Worm (Caenorhabditis elegans): ENCODE measurements around the gene dyf-6.

Gene dyf-6

ce11 chrX:10396509-10397292 lies 10.4 kb upstream of the dyf-6 start, which contains the start of gene pkn-1:
Gene pkn-1, plus strand, starts transcription at chrX:10397242.
- no peak for TF ChIP-seq unc-62 (GFP tag; optimal IDR thresholded peaks at IDR 0.05)

- no peak for TF ChIP-seq unc-62 (GFP tag; optimal IDR thresholded peaks at IDR 0.05)
These were observed 9.4 kb upstream of the dyf-6 start for ce11 chrX:10395668-10396067.

- TF ChIP-seq unc-62 (GFP tag; optimal IDR thresholded peaks at IDR 0.05), result no peak
These were observed 8.9 kb upstream of the dyf-6 start for ce11 chrX:10395177-10395576.

- no peak for TF ChIP-seq unc-62 (GFP tag; optimal IDR thresholded peaks at IDR 0.05)
These were observed 7.9 kb upstream of the dyf-6 start for ce11 chrX:10394238-10394637.

ce11 chrX:10393362-10393761 lies 7.1 kb upstream of the dyf-6 start:
- no peak for TF ChIP-seq unc-62 (GFP tag; optimal IDR thresholded peaks at IDR 0.05)

ce11 chrX:10392792-10393191 lies 6.5 kb upstream of the dyf-6 start:
- no peak for TF ChIP-seq unc-62 (GFP tag; optimal IDR thresholded peaks at IDR 0.05)

ce11 chrX:10391174-10391573 lies 4.9 kb upstream of the dyf-6 start:
- TF ChIP-seq unc-62 (GFP tag; optimal IDR thresholded peaks at IDR 0.05), result no peak

- no peak for TF ChIP-seq unc-62 (GFP tag; optimal IDR thresholded peaks at IDR 0.05)
These were observed 307 bp downstream of the dyf-6 start for ce11 chrX:10386001-10386400.

ce11 chrX:10379678-10380077 lies 6.6 kb downstream of the dyf-6 start, which contains the start of gene rme-4:
Gene rme-4, minus strand, starts transcription at chrX:10379845.
- no peak for TF ChIP-seq unc-62 (GFP tag; optimal IDR thresholded peaks at IDR 0.05)

- TF ChIP-seq unc-62 (GFP tag; optimal IDR thresholded peaks at IDR 0.05), result no peak
These were observed 8.6 kb downstream of the dyf-6 start for ce11 chrX:10377663-10378062.

- TF ChIP-seq unc-62 (GFP tag; optimal IDR thresholded peaks at IDR 0.05), result no peak
These were observed 9.3 kb downstream of the dyf-6 start for ce11 chrX:10376989-10377388.

ce11 chrX:10373581-10373980 lies 12.7 kb downstream of the dyf-6 start:
- TF ChIP-seq unc-62 (GFP tag; optimal IDR thresholded peaks at IDR 0.05), result no peak

- no peak for TF ChIP-seq unc-62 (GFP tag; optimal IDR thresholded peaks at IDR 0.05)
These were observed 13.8 kb downstream of the dyf-6 start, which contains the start of gene Y49A10A.2 for ce11 chrX:10372556-10372955. Gene Y49A10A.2, minus strand, starts transcription at chrX:10372664.

ce11 chrX:10358083-10358482 lies 28.2 kb downstream of the dyf-6 start, which contains the start of gene efhc-1:
Gene efhc-1, plus strand, starts transcription at chrX:10358383.
- no peak for TF ChIP-seq unc-62 (GFP tag; optimal IDR thresholded peaks at IDR 0.05)

- TF ChIP-seq unc-62 (GFP tag; optimal IDR thresholded peaks at IDR 0.05), result no peak
These were observed 30.7 kb downstream of the dyf-6 start, which contains the start of gene R07E3.7 for ce11 chrX:10355650-10356049. Gene R07E3.7, minus strand, starts transcription at chrX:10355750.

ce11 chrX:10353857-10354256 lies 32.5 kb downstream of the dyf-6 start:
- no peak for TF ChIP-seq unc-62 (GFP tag; optimal IDR thresholded peaks at IDR 0.05)

- TF ChIP-seq unc-62 (GFP tag; optimal IDR thresholded peaks at IDR 0.05), result no peak
These were observed 36.2 kb downstream of the dyf-6 start for ce11 chrX:10350151-10350550.

Measured in whole organism, dauer.